Worm (Caenorhabditis elegans): ENCODE results near the gene T28F3.9.
A peak's percentile ranks its signal among the peaks of the same experiment; 100 is the strongest.

Gene T28F3.9

ce11 chrIV:17280441-17280939 is 27.8 kb upstream of the T28F3.9 start (continued):
- TF ChIP-seq dpl-1 (GFP tag; optimal IDR thresholded peaks at IDR 0.05) (no peak), madf-3 (GFP tag; IDR thresholded peaks at IDR 0.05) (peak; percentile 2; the same call in 1 of the 2 replicates), lsl-1 (GFP tag; optimal IDR thresholded peaks at IDR 0.05) (no peak), fkh-3 (tag; optimal IDR thresholded peaks at IDR 0.05) (no peak), aptf-3 (GFP tag; IDR thresholded peaks at IDR 0.05) (0 out of 2 replicates have a peak, but pooled peaks have one; percentile 1), dox-1 (GFP tag; IDR thresholded peaks at IDR 0.05) (peak; percentile 2; the same call in 1 of the 2 replicates), C17E4.6 (GFP tag; IDR thresholded peaks at IDR 0.05) (no peak), egrh-3 (GFP tag; IDR thresholded peaks at IDR 0.05) (no peak), nfya-2 (GFP tag; IDR thresholded peaks at IDR 0.05) (no peak), Y53F4B.3 (GFP tag; IDR thresholded peaks at IDR 0.05) (no peak), tbp1 (GFP tag; optimal IDR thresholded peaks at IDR 0.05) (no peak), mxl-1 (tag; optimal IDR thresholded peaks at IDR 0.05) (no peak), gei-17 (GFP tag; optimal IDR thresholded peaks at IDR 0.05) (no peak), ama-1 (optimal IDR thresholded peaks at IDR 0.05) (peak; percentile 81), ama-1 (GFP tag; optimal IDR thresholded peaks at IDR 0.05) (no peak), B0336.3 (GFP tag; IDR thresholded peaks at IDR 0.05) (no peak), ekl-4 (GFP tag; IDR thresholded peaks at IDR 0.05) (0 out of 2 replicates have a peak, but pooled peaks have one; percentile 6), attf-6 (GFP tag; IDR thresholded peaks at IDR 0.05) (no peak; the same call in 1 of the 2 replicates), nfyb-1 (GFP tag; IDR thresholded peaks at IDR 0.05) (peak; percentile 2; the same call in 1 of the 2 replicates), Y67H2A.10 (GFP tag; conservative IDR thresholded peaks at IDR 0.05) (no peak), F57C9.4 (tag; optimal IDR thresholded peaks at IDR 0.05) (no peak), hrde-1 (tag; optimal IDR thresholded peaks at IDR 0.05; ENCODE audit: borderline replicate concordance) (no peak), sptf-2 (GFP tag; optimal IDR thresholded peaks at IDR 0.05) (no peak), bed-1 (GFP tag; IDR thresholded peaks at IDR 0.05) (no peak), C06A6.2 (GFP tag; conservative IDR thresholded peaks at IDR 0.05) (no peak), lir-1 (GFP tag; conservative IDR thresholded peaks at IDR 0.05) (no peak), atf-7 (tag; optimal IDR thresholded peaks at IDR 0.05) (no peak), rcor-1 (GFP tag; IDR thresholded peaks at IDR 0.05) (no peak), K12H6.12 (tag; optimal IDR thresholded peaks at IDR 0.05) (no peak), K11D2.4 (GFP tag; IDR thresholded peaks at IDR 0.05) (no peak), nhr-90 (tag; optimal IDR thresholded peaks at IDR 0.05) (no peak), tbx-9 (tag; optimal IDR thresholded peaks at IDR 0.05; ENCODE audit: borderline replicate concordance) (no peak), ZK185.1 (tag; optimal IDR thresholded peaks at IDR 0.05; ENCODE audit: poor library complexity, severe bottlenecking) (no peak), nhr-80 (tag; optimal IDR thresholded peaks at IDR 0.05) (no peak), cebp-1 (GFP tag; IDR thresholded peaks at IDR 0.05) (no peak), cebp-1 (tag; optimal IDR thresholded peaks at IDR 0.05) (no peak), F57A8.1 (GFP tag; optimal IDR thresholded peaks at IDR 0.05) (peak; percentile 10), ceh-91 (GFP tag; IDR thresholded peaks at IDR 0.05) (no peak), bed-2 (GFP tag; IDR thresholded peaks at IDR 0.05) (no peak), nfya-1 (tag; optimal IDR thresholded peaks at IDR 0.05; ENCODE audit: borderline replicate concordance, insufficient read depth) (no peak), mcd-1 (GFP tag; IDR thresholded peaks at IDR 0.05) (0 out of 2 replicates have a peak, but pooled peaks have one; percentile 3), Y95B8A.8 (GFP tag; IDR thresholded peaks at IDR 0.05) (no peak), ztf-26 (tag; optimal IDR thresholded peaks at IDR 0.05) (no peak), F10E7.11 (tag; optimal IDR thresholded peaks at IDR 0.05) (no peak)
